Worm (Caenorhabditis elegans) whole organism, midembryonic: ENCODE data around the gene seip-1.

Experiments used
- cog-1 ChIP-seq: sonication (generic microtip); optimal IDR thresholded peaks from 2 replicates; lab custom pipeline; 2016; ENCODE audit warnings: missing genetic modification characterization, missing compliant biosample characterization
- tab-1 ChIP-seq: fragments of 200-800 bp; sonication (Bioruptor generic); IDR thresholded peaks from 2 replicates; pipeline ENCODE4 v1.3.6; 2022; ENCODE audit warnings: missing genetic modification characterization, missing compliant biosample characterization

DNA sequence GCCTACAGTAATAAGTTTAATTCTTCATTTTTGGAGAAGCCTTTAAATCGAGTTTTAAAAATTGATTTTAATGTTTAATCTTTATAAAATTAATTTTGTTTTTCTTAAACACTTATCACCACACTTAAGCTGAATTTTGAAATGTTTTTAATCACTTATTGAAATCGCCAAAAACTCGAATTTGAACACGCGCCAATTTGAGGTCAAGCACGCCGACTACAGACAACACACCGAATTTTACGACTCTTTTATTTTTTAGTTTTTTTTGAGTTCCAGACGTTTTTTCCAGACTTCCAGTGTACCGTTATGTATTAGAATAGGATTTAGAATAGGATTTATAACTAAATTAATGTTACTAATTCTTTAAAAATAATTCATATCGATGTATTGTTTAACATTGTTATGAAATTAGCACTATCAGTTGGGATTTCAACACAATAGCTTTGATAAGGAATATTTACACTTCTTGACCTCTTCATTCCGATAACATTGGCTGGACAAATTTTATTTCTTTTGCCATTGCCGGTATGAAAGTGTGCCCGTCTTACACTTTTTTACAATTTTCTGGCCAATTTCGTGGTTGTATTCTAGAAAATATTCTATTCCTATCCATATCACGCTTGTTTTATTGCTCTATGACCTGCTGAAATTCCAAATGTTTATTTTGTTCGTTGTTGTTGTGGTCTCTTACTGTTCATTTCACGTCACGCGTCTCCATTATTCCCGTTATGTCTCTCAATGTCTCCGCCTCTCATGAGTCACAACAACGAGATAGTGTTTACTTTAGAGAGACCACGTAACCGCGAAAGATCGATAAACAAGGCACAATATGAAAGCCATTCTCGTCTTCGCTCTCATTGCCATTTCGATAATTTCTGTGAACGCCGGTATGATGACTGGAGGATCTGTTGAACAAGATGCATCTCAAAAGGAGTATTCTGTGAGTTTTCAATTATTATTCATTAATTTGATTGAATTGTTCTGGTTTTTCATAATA lies 9.5 kb downstream of the seip-1 start, which contains the start of gene cpi-2:
- TF ChIP-seq tab-1 (GFP tag; lab: Robert Waterston, UW) (no peak), cog-1 (tag; lab: Kevin White, UChicago) (no peak)
